Worm (Caenorhabditis elegans) whole organism, late embryonic: Measurements from ENCODE around the gene B0238.9.

ENCODE experiments used
- C08G9.2 ChIP-seq: sonication (generic microtip); optimal IDR thresholded peaks from 2 replicates; lab custom pipeline; 2016; ENCODE audit warnings: mild to moderate bottlenecking, missing genetic modification characterization, moderate library complexity, missing compliant biosample characterization
- C38D4.7 ChIP-seq: fragments of 200-800 bp; sonication (Bioruptor generic); optimal IDR thresholded peaks from 2 replicates; lab custom pipeline; 2018; ENCODE audit warnings: mild to moderate bottlenecking, missing genetic modification characterization, moderate library complexity, missing compliant biosample characterization
- Y22D7AL.16 ChIP-seq: sonication (generic microtip); optimal IDR thresholded peaks from 2 replicates; lab custom pipeline; 2016; ENCODE audit warnings: missing genetic modification characterization, missing compliant biosample characterization
- ceh-14 ChIP-seq: sonication (generic microtip); optimal IDR thresholded peaks from 2 replicates; lab custom pipeline; 2016; ENCODE audit warnings: missing genotype, missing genetic modification characterization, missing compliant biosample characterization
- ceh-18 ChIP-seq: sonication (generic microtip); optimal IDR thresholded peaks from 2 replicates; lab custom pipeline; 2016; ENCODE audit warnings: missing genetic modification characterization, missing compliant biosample characterization
- ceh-19 ChIP-seq: fragments of 200-800 bp; sonication (Bioruptor generic); optimal IDR thresholded peaks from 2 replicates; lab custom pipeline; 2018; ENCODE audit warnings: mild to moderate bottlenecking, missing genetic modification characterization, missing compliant biosample characterization
- ceh-30 ChIP-seq: fragments of 150-350 bp; optimal IDR thresholded peaks from 2 replicates; lab custom pipeline; 2014; ENCODE audit warnings: missing biosample characterization, missing genetic modification characterization
- ceh-34 ChIP-seq: sonication (generic microtip); optimal IDR thresholded peaks from 2 replicates; lab custom pipeline; 2016; ENCODE audit warnings: mild to moderate bottlenecking, missing genetic modification characterization, missing compliant biosample characterization
- ceh-48 ChIP-seq: sonication (generic microtip); optimal IDR thresholded peaks from 2 replicates; lab custom pipeline; 2016; ENCODE audit warnings: missing genetic modification characterization, inconsistent platforms, missing compliant biosample characterization
- ceh-6 ChIP-seq: fragments of 200-800 bp; sonication (Bioruptor generic); optimal IDR thresholded peaks from 2 replicates; lab custom pipeline; 2018; ENCODE audit warnings: mild to moderate bottlenecking, missing genetic modification characterization, missing compliant biosample characterization
- ceh-9 ChIP-seq: sonication (generic microtip); optimal IDR thresholded peaks from 2 replicates; lab custom pipeline; 2016; ENCODE audit warnings: mild to moderate bottlenecking, missing genetic modification characterization, inconsistent platforms, missing compliant biosample characterization
- dmd-4 ChIP-seq: sonication (generic microtip); optimal IDR thresholded peaks from 2 replicates; lab custom pipeline; 2016; ENCODE audit warnings: borderline replicate concordance, missing genetic modification characterization, missing compliant biosample characterization
- dve-1 ChIP-seq: sonication (generic microtip); optimal IDR thresholded peaks from 2 replicates; lab custom pipeline; 2017; ENCODE audit warnings: antibody characterized with exemption, mild to moderate bottlenecking, missing genetic modification characterization, missing compliant biosample characterization
- elt-4 ChIP-seq: sonication (generic microtip); optimal IDR thresholded peaks from 2 replicates; lab custom pipeline; 2016; ENCODE audit warnings: missing genetic modification characterization, missing compliant biosample characterization
- ets-4 ChIP-seq: sonication (generic microtip); optimal IDR thresholded peaks from 2 replicates; lab custom pipeline; 2016; ENCODE audit warnings: missing genetic modification characterization, missing compliant biosample characterization
- fax-1 ChIP-seq: sonication (generic microtip); optimal IDR thresholded peaks from 2 replicates; lab custom pipeline; 2016; ENCODE audit warnings: missing genotype, missing genetic modification characterization, missing compliant biosample characterization
- fkh-6 ChIP-seq: sonication (generic microtip); optimal IDR thresholded peaks from 2 replicates; lab custom pipeline; 2016; ENCODE audit warnings: missing genetic modification characterization, missing compliant biosample characterization
- gmeb-2 ChIP-seq: sonication (generic microtip); optimal IDR thresholded peaks from 2 replicates; lab custom pipeline; 2016; ENCODE audit warnings: missing genetic modification characterization, inconsistent platforms, missing compliant biosample characterization
- hlh-13 ChIP-seq: fragments of 200-800 bp; sonication (Bioruptor generic); optimal IDR thresholded peaks from 2 replicates; lab custom pipeline; 2018; ENCODE audit warnings: mild to moderate bottlenecking, missing genetic modification characterization, missing compliant biosample characterization
- hlh-6 ChIP-seq: sonication (generic microtip); optimal IDR thresholded peaks from 2 replicates; lab custom pipeline; 2016; ENCODE audit warnings: missing genotype, missing genetic modification characterization, missing compliant biosample characterization
- lim-6 ChIP-seq: sonication (generic microtip); optimal IDR thresholded peaks from 2 replicates; lab custom pipeline; 2016; ENCODE audit warnings: missing genetic modification characterization, missing compliant biosample characterization
- madf-2 ChIP-seq: sonication (generic microtip); optimal IDR thresholded peaks from 2 replicates; lab custom pipeline; 2017; ENCODE audit warnings: missing genetic modification characterization, missing compliant biosample characterization
- mec-3 ChIP-seq: sonication (generic microtip); optimal IDR thresholded peaks from 2 replicates; lab custom pipeline; 2016; ENCODE audit warnings: borderline replicate concordance, missing genetic modification characterization, missing compliant biosample characterization
- npax-4 ChIP-seq: sonication (generic microtip); optimal IDR thresholded peaks from 2 replicates; lab custom pipeline; 2016; ENCODE audit warnings: missing genetic modification characterization, missing compliant biosample characterization
- pag-3 ChIP-seq: sonication (generic microtip); optimal IDR thresholded peaks from 2 replicates; lab custom pipeline; 2016; ENCODE audit warnings: missing compliant biosample characterization, missing genetic modification characterization, borderline replicate concordance
- pqm-1 ChIP-seq: sonication (generic microtip); optimal IDR thresholded peaks from 2 replicates; lab custom pipeline; 2016; ENCODE audit warnings: missing genetic modification characterization, missing compliant biosample characterization
- rnt-1 ChIP-seq: sonication (generic microtip); optimal IDR thresholded peaks from 2 replicates; lab custom pipeline; 2016; ENCODE audit warnings: missing genetic modification characterization, missing compliant biosample characterization
- sdc-2 ChIP-seq: sonication (generic microtip); optimal IDR thresholded peaks from 2 replicates; lab custom pipeline; 2016; ENCODE audit warnings: missing genotype, missing genetic modification characterization, missing compliant biosample characterization
- sox-4 ChIP-seq: sonication (generic microtip); optimal IDR thresholded peaks from 2 replicates; lab custom pipeline; 2017; ENCODE audit warnings: mild to moderate bottlenecking, missing genetic modification characterization, inconsistent platforms, missing compliant biosample characterization
- tbx-2 ChIP-seq: sonication (generic microtip); optimal IDR thresholded peaks from 2 replicates; lab custom pipeline; 2016; ENCODE audit warnings: missing genetic modification characterization, missing compliant biosample characterization
- unc-42 ChIP-seq: sonication (generic microtip); optimal IDR thresholded peaks from 2 replicates; lab custom pipeline; 2016; ENCODE audit warnings: missing genotype, missing genetic modification characterization, missing compliant biosample characterization
- unc-55 ChIP-seq: sonication (generic microtip); optimal IDR thresholded peaks from 2 replicates; lab custom pipeline; 2017; ENCODE audit warnings: missing biosample characterization, missing genetic modification reagents, missing genetic modification characterization
- zip-5 ChIP-seq: sonication (generic microtip); optimal IDR thresholded peaks from 2 replicates; lab custom pipeline; 2016; ENCODE audit warnings: missing genetic modification characterization, missing compliant biosample characterization
- ztf-16 ChIP-seq: sonication (generic microtip); optimal IDR thresholded peaks from 2 replicates; lab custom pipeline; 2017; ENCODE audit warnings: missing genetic modification characterization, missing compliant biosample characterization

B0238.9 gene

ce11 chrV:5295940-5296339, 18.0 kb upstream of the B0238.9 start:
- TF ChIP-seq ceh-34 (tag; lab: Kevin White, UChicago) (no peak), ceh-14 (tag; lab: Kevin White, UChicago) (no peak), hlh-13 (GFP tag; lab: Kevin White, UChicago) (no peak), rnt-1 (tag; lab: Kevin White, UChicago) (peak; percentile 72), fax-1 (tag; lab: Kevin White, UChicago) (no peak), mec-3 (tag; lab: Kevin White, UChicago) (no peak), tbx-2 (tag; lab: Kevin White, UChicago) (peak; percentile 4), unc-55 (GFP tag; lab: Kevin White, UChicago) (peak; percentile 59), ceh-18 (tag; lab: Kevin White, UChicago) (peak; percentile 80)

ce11 chrV:5288676-5289075, 10.8 kb upstream of the B0238.9 start:
- TF ChIP-seq pqm-1 (tag; lab: Kevin White, UChicago) (no peak), unc-42 (tag; lab: Kevin White, UChicago) (peak; percentile 66)
- TF ChIP-seq, all 69 proteins: peak for 1

DNA sequence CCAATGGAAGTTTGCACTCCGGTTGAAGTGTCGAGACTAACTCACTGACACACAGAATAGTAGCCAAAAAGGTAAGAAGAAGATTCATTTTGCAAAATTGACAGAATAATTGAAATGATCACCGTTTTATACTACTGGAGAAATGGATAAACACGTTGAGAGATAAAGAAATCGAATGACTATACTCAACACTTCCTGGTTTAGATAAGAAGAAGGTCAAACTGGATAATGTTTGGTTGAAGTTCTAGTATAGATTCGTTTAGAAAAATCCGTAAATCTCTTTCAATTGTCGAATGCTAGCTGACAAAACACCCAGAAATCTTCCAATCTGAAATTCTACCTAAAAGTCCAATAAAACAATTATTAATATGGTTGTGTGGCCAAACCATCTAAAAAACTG, 9.4 kb upstream of the B0238.9 start, which contains the start of gene Y49G5A.1:
Gene Y49G5A.1 (minus strand): TSS at position 101 of the 400 bp plus-strand sequence.
- no peak for TF ChIP-seq ceh-30 (tag; lab: Kevin White, UChicago)
- TF ChIP-seq mec-3 (tag; lab: Kevin White, UChicago), result no peak
- TF ChIP-seq ceh-6 (GFP tag; lab: Kevin White, UChicago), result no peak
- no peak for TF ChIP-seq dve-1 (tag; lab: Kevin White, UChicago)

DNA sequence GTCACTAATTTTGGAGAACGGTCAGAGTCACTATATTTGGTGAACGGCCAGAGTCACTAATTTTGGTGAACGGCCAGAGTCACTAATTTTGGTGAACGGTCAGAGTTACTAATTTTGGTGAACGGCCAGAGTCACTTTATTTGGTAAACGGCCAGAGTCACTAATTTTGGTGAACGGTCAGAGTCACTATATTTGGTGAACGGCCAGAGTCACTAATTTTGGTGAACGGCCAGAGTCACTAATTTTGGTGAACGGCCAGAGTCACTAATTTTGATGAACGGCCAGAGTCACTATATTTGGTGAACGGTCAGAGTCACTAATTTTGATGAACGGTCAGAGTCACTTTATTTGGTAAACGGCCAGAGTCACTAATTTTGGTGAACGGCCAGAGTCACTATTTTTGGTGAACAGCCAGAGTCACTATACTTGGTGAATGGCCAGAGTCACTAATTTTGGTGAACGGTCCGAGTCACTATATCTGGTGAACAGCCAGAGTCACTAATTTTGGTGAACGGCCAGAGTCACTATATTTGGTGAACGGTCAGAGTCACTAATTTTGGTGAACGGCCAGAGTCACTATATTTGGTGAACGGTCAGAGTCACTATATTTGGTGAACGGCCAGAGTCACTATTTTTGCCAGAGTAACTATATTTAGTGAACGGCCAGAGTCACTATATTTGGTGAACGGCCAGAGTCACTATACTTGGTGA, 6.5 kb upstream of the B0238.9 start:
- TF ChIP-seq lim-6 (tag; lab: Kevin White, UChicago) (peak; percentile 47), zip-5 (tag; lab: Kevin White, UChicago) (peak; percentile 7), dmd-4 (peak; percentile 91), gmeb-2 (peak; percentile 54), madf-2 (tag; lab: Kevin White, UChicago) (peak; percentile 49), C08G9.2 (tag; lab: Kevin White, UChicago) (peak; percentile 35), Y22D7AL.16 (tag; lab: Kevin White, UChicago) (peak; percentile 1), sox-4 (tag; lab: Kevin White, UChicago) (peak; percentile 29), ceh-48 (tag; lab: Kevin White, UChicago) (peak; percentile 31), ceh-19 (GFP tag; lab: Kevin White, UChicago) (peak; percentile 81), hlh-6 (peak; percentile 78), sdc-2 (tag; lab: Kevin White, UChicago) (peak; percentile 11), ztf-16 (tag; lab: Kevin White, UChicago) (peak; percentile 45), ceh-9 (tag; lab: Kevin White, UChicago) (peak; percentile 22), fkh-6 (tag; lab: Kevin White, UChicago) (peak; percentile 71), pqm-1 (tag; lab: Kevin White, UChicago) (peak; percentile 45), C38D4.7 (GFP tag; lab: Kevin White, UChicago) (peak; percentile 41), mec-3 (tag; lab: Kevin White, UChicago) (peak; percentile 62), hlh-13 (GFP tag; lab: Kevin White, UChicago) (peak; percentile 58), pag-3 (tag; lab: Kevin White, UChicago) (peak; percentile 87), ceh-6 (GFP tag; lab: Kevin White, UChicago) (peak; percentile 18), npax-4 (peak; percentile 24), ets-4 (peak; percentile 2), tbx-2 (tag; lab: Kevin White, UChicago) (peak; percentile 49), elt-4 (tag; lab: Kevin White, UChicago) (peak; percentile 68)
